Fruit fly (Drosophila melanogaster): ENCODE measurements around the gene CG31016.

The CG31016 gene

DNA sequence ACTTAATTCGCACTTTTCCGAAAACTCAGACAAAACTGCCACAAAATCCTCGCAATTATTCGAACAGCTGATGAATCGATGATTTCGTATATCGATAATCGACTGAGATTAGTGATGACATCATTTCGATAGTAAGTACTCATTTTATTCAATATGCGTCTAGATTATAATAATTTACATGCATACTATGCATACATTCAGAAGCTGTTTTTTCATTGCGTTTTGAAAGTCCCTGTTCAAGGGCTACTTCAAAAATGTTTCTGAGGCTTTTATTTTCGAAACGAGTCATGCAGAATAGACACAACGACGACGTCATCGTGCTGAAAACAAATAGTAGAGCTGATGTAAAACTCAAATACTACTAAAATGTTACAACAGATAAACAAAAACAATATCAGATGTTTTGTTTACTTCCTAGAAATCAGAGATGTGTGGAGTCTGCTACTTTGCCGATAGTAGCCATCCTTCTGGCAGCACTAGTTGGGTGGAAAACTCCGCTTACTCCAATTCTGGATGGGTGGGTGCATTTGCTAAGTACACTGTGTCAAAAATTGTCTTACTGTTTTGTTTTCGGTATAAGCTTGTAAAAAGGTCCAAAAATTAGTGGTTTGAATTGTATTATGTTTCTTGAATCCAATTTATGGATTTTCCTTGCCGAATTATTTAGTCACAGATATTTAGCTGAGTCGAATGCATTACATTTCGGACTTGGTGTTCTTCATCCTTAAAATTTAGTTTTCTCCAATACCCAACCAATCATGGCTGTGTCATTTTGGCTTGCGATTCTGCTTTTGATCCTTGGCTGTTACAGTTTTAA, 4.3 kb upstream of the CG31016 start, which contains the start of the genes CG2246 and CG31021 (continued):
- TF ChIP-seq dac (GFP tag; optimal IDR thresholded peaks at IDR 0.05) (no peak), CG7368 (GFP tag; optimal IDR thresholded peaks at IDR 0.05) (peak; percentile 2), CG6854 (GFP tag; optimal IDR thresholded peaks at IDR 0.05) (no peak), CG8119 (GFP tag; IDR thresholded peaks at IDR 0.05) (0 out of 3 replicates have a peak, but pooled peaks have one; percentile 14), fd85E (GFP tag; optimal IDR thresholded peaks at IDR 0.05) (no peak), CG6276 (GFP tag; optimal IDR thresholded peaks at IDR 0.05) (no peak), CG8319 (GFP tag; optimal IDR thresholded peaks at IDR 0.05) (peak; percentile 35), OdsH (GFP tag; optimal IDR thresholded peaks at IDR 0.05) (peak; percentile 34), svp (GFP tag) (peak; percentile 82), Eip75B (GFP tag; optimal IDR thresholded peaks at IDR 0.05) (peak; percentile 13), Ets96B (tag; optimal IDR thresholded peaks at IDR 0.05) (no peak), Met (GFP tag; optimal IDR thresholded peaks at IDR 0.05) (peak; percentile 41), CG3032 (tag; optimal IDR thresholded peaks at IDR 0.05) (no peak), Gug (GFP tag; IDR thresholded peaks at IDR 0.05) (0 out of 2 replicates have a peak, but pooled peaks have one; percentile 16), CG8632 (GFP tag; optimal IDR thresholded peaks at IDR 0.05) (no peak), net (GFP tag; optimal IDR thresholded peaks at IDR 0.05) (no peak), fkh (GFP tag; optimal IDR thresholded peaks at IDR 0.05) (peak; percentile 88), Eip93F (GFP tag; optimal IDR thresholded peaks at IDR 0.05) (peak; percentile 6), CG11762 (GFP tag; optimal IDR thresholded peaks at IDR 0.05; ENCODE audit: insufficient read depth) (no peak), dsx (GFP tag; optimal IDR thresholded peaks at IDR 0.05; ENCODE audit: poor library complexity, severe bottlenecking) (no peak), vri (GFP tag; optimal IDR thresholded peaks at IDR 0.05) (no peak), CG6163 (GFP tag; IDR thresholded peaks at IDR 0.05) (peak; percentile 54; the same call in 2 of the 3 replicates), salr (GFP tag; optimal IDR thresholded peaks at IDR 0.05) (no peak), fd59A (GFP tag; optimal IDR thresholded peaks at IDR 0.05) (no peak), CG11294 (GFP tag; IDR thresholded peaks at IDR 0.05) (no peak)

DNA sequence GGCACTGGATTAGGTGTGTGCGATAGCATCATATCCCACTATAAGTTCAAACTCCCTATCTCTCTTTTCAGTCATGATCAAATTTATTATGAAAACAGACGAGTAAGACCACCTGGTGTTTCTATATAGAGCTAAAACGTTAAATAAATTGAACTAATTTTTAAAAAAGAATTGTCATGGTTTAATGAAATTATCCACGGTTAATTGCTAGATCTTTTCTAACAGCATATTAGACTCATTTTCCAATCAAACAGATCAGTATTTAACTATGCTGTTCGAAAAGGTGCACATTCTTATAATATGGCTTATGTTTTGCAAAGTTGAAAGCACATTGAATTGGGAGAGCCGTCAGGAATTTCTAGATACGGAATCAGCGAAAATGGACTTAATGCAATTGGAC, 2.1 kb upstream of the CG31016 start, which contains the start of gene PH4alphaNE3:
Gene PH4alphaNE3 (plus strand): TSS at position 301 of the 400 bp plus-strand sequence.
- TF ChIP-seq spab (GFP tag; optimal IDR thresholded peaks at IDR 0.05) (no peak), CG8319 (GFP tag; optimal IDR thresholded peaks at IDR 0.05) (no peak), Smox (GFP tag; optimal IDR thresholded peaks at IDR 0.05) (no peak), net (GFP tag; optimal IDR thresholded peaks at IDR 0.05) (no peak), fkh (GFP tag; optimal IDR thresholded peaks at IDR 0.05) (no peak), Sox15 (GFP tag; optimal IDR thresholded peaks at IDR 0.05) (no peak), CG3032 (tag; optimal IDR thresholded peaks at IDR 0.05) (no peak), Eip93F (GFP tag; optimal IDR thresholded peaks at IDR 0.05) (no peak), OdsH (GFP tag; optimal IDR thresholded peaks at IDR 0.05) (no peak), CG16779 (tag; optimal IDR thresholded peaks at IDR 0.05) (no peak), CG6808 (GFP tag; optimal IDR thresholded peaks at IDR 0.05) (no peak), ss (GFP tag; optimal IDR thresholded peaks at IDR 0.05) (no peak), Met (GFP tag; optimal IDR thresholded peaks at IDR 0.05) (no peak), Lpt (GFP tag; optimal IDR thresholded peaks at IDR 0.05) (no peak)

DNA sequence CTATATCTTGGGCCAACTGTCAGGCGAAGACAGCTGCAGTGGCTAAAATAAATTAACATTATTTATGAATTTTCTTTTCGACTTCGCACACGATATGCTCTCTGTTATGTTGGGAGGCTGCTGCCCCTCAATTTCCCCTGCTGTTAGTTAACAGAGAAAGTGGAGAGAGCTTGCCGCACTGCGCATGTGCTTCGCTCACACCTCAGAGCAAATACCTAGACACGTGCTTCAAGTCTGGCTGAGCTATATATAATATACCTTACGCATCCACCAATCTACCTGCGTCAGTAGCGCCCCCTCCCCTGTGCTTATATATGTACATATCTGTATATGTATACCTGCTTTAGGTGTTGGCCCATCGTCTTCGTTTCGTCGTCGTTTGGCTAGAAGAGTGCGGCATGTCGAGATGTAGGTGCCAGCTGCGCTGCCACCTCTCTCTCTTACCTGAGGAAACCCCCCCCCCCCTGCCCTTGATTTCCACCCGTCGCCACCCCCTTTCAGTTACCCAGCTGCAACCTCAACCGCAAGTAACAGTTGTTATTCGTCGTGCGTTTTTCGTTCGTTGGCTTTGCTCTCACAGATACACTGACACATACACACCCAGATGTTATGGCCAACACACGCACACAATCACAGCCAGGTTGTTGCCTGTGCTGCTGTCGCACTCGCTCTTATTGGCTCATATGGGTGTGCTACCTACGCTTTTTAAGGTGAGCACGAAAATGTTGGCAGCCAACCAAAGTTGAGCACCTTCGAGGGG, 10.3 kb downstream of the CG31016 start:
- TF ChIP-seq cyc (GFP tag; optimal IDR thresholded peaks at IDR 0.05): no peak
- TF ChIP-seq CG6163 (GFP tag; IDR thresholded peaks at IDR 0.05): no peak
- TF ChIP-seq Sox15 (GFP tag; optimal IDR thresholded peaks at IDR 0.05): no peak
- TF ChIP-seq CG4318 (GFP tag; optimal IDR thresholded peaks at IDR 0.05): no peak
- no peak for TF ChIP-seq CG11902 (GFP tag; optimal IDR thresholded peaks at IDR 0.05)
